Fruit fly (Drosophila melanogaster): ENCODE results near the gene CG3592.
A peak's percentile ranks its signal among the peaks of the same experiment; 100 is the strongest.

Gene CG3592

dm6 chrX:2915108-2915507 lies 19.8 kb upstream of the CG3592 start:
- no peak for TF ChIP-seq CG4820 (GFP tag; optimal IDR thresholded peaks at IDR 0.05)
- TF ChIP-seq CTCF (GFP tag; optimal IDR thresholded peaks at IDR 0.05): peak; percentile 77
- TF ChIP-seq CG11247 (GFP tag; IDR thresholded peaks at IDR 0.05): 0 out of 2 replicates have a peak, but pooled peaks have one; percentile 10

dm6 chrX:2918551-2918950 lies 16.4 kb upstream of the CG3592 start:
- TF ChIP-seq sqz (GFP tag; optimal IDR thresholded peaks at IDR 0.05) (peak; percentile 59), CG14965 (GFP tag; optimal IDR thresholded peaks at IDR 0.05; ENCODE audit: borderline replicate concordance) (no peak), crol (GFP tag; IDR thresholded peaks at IDR 0.05) (peak; percentile 83), CG32532 (GFP tag; IDR thresholded peaks at IDR 0.05) (0 out of 2 replicates have a peak, but pooled peaks have one; percentile 25), CG13894 (tag; optimal IDR thresholded peaks at IDR 0.05) (peak; percentile 36), CG32772 (GFP tag; IDR thresholded peaks at IDR 0.05) (0 out of 2 replicates have a peak, but pooled peaks have one; percentile 33), ttk (GFP tag; IDR thresholded peaks at IDR 0.05) (peak; percentile 42; the same call in 1 of the 2 replicates), slbo (GFP tag; IDR thresholded peaks at IDR 0.05) (peak; percentile 23; the same call in 1 of the 2 replicates), sd (tag; optimal IDR thresholded peaks at IDR 0.05) (peak; percentile 46), Hand (GFP tag; optimal IDR thresholded peaks at IDR 0.05) (no peak), vvl (GFP tag; IDR thresholded peaks at IDR 0.05) (0 out of 2 replicates have a peak, but pooled peaks have one; percentile 27), CG6175 (GFP tag; IDR thresholded peaks at IDR 0.05) (peak; percentile 71; the same call in 2 of the 3 replicates), CG8281 (tag; optimal IDR thresholded peaks at IDR 0.05) (no peak), klu (GFP tag; IDR thresholded peaks at IDR 0.05) (peak; percentile 74)

dm6 chrX:2919742-2920141 lies 15.2 kb upstream of the CG3592 start, which contains the start of gene CG3588:
TSS of gene CG3588 (plus strand) at chrX:2919770.
- TF ChIP-seq HHEX (GFP tag; optimal IDR thresholded peaks at IDR 0.05) (peak; percentile 67), CG2712 (tag; optimal IDR thresholded peaks at IDR 0.05) (peak; percentile 52), Rx (GFP tag; IDR thresholded peaks at IDR 0.05) (peak; percentile 63; the same call in 1 of the 2 replicates), Scr (GFP tag; IDR thresholded peaks at IDR 0.05; ENCODE audit: partially characterized antibody) (no peak), Hsf (GFP tag; optimal IDR thresholded peaks at IDR 0.05) (peak; percentile 77), corto (GFP tag; optimal IDR thresholded peaks at IDR 0.05) (no peak), Dad (GFP tag; optimal IDR thresholded peaks at IDR 0.05) (peak; percentile 48), toy (GFP tag; IDR thresholded peaks at IDR 0.05) (0 out of 2 replicates have a peak, but pooled peaks have one; percentile 46), CG17568 (GFP tag; optimal IDR thresholded peaks at IDR 0.05) (peak; percentile 54), Hand (GFP tag; optimal IDR thresholded peaks at IDR 0.05) (peak; percentile 29), bab2 (GFP tag; optimal IDR thresholded peaks at IDR 0.05) (peak; percentile 73), CG3726 (GFP tag; IDR thresholded peaks at IDR 0.05) (no peak), CG11247 (GFP tag; IDR thresholded peaks at IDR 0.05) (peak; percentile 77), CG4707 (GFP tag; optimal IDR thresholded peaks at IDR 0.05) (no peak), klu (GFP tag; IDR thresholded peaks at IDR 0.05) (peak; percentile 69), CG10979 (tag; optimal IDR thresholded peaks at IDR 0.05) (peak; percentile 40), CG9437 (GFP tag; optimal IDR thresholded peaks at IDR 0.05) (peak; percentile 45), p53 (GFP tag; optimal IDR thresholded peaks at IDR 0.05) (no peak), CG1602 (GFP tag; optimal IDR thresholded peaks at IDR 0.05) (peak; percentile 55), CG18476 (GFP tag; optimal IDR thresholded peaks at IDR 0.05) (peak; percentile 69), dysf (GFP tag; IDR thresholded peaks at IDR 0.05) (peak; percentile 87), eve (GFP tag; optimal IDR thresholded peaks at IDR 0.05) (peak in 1 of 2 experiments; percentile 74), ind (GFP tag; optimal IDR thresholded peaks at IDR 0.05) (peak; percentile 70), dan (GFP tag; IDR thresholded peaks at IDR 0.05) (no peak), CG1233 (GFP tag; optimal IDR thresholded peaks at IDR 0.05) (peak; percentile 59), CG15601 (tag; optimal IDR thresholded peaks at IDR 0.05) (peak; percentile 7), CG7271 (tag; optimal IDR thresholded peaks at IDR 0.05) (no peak), fd64A (GFP tag; optimal IDR thresholded peaks at IDR 0.05) (no peak), CG1832 (GFP tag; optimal IDR thresholded peaks at IDR 0.05) (no peak), crc (GFP tag; optimal IDR thresholded peaks at IDR 0.05) (no peak), repo (GFP tag; optimal IDR thresholded peaks at IDR 0.05) (peak; percentile 39), CG2129 (GFP tag; IDR thresholded peaks at IDR 0.05; ENCODE audit: partially characterized antibody) (no peak), CG42726 (GFP tag; IDR thresholded peaks at IDR 0.05; ENCODE audit: partially characterized antibody) (no peak)
